Fruit fly (Drosophila melanogaster): ENCODE results near the gene Rim.

Rim gene

DNA sequence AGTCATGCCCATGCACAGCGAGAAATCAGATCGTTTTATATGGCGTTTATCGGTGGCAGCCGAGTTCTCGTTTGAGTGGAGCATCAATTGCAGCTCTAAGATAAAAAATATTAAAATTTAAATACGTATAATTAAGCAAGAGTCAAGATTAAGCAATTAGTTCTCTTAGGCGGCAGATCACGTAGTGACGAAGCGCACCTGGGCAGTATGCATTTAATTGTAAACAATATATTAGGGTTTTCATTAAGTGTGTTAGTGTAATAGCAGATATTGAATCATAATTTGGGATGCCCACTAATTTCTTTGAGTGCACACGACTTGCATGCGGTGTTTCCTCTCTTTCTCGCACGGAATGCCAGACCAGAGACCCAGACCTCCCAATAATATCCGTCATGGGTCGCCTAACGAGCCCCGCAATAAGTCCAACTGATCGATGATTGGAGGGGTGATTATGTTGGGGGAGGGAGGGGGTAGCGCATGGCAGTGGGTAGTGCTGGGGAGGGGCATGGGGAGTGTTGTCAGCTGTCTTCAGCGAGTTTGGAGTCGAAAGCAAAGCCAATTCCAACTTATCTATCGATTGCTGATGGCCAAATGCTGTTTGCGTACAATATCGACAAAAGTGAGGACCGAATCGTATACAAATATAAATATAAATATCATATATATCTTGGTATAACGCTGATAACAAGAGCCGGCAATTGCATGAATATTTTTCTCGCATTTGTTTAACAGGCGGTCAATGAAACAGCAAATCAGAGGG lies 33.2 kb upstream of the Rim start (continued):
- TF ChIP-seq gsb-n (tag; optimal IDR thresholded peaks at IDR 0.05) (peak; percentile 61), luna (GFP tag; optimal IDR thresholded peaks at IDR 0.05) (no peak), chif (GFP tag; optimal IDR thresholded peaks at IDR 0.05) (peak; percentile 31 to 55), CG3726 (GFP tag; IDR thresholded peaks at IDR 0.05) (peak; percentile 56; the same call in 1 of the 3 replicates), CG14441 (GFP tag; IDR thresholded peaks at IDR 0.05) (peak; percentile 65; the same call in 1 of the 2 replicates), stc (GFP tag; IDR thresholded peaks at IDR 0.05) (peak; percentile 65; the same call in 1 of the 2 replicates), CG1647 (GFP tag; optimal IDR thresholded peaks at IDR 0.05) (no peak), CG42726 (GFP tag; IDR thresholded peaks at IDR 0.05; ENCODE audit: partially characterized antibody) (no peak), PHDP (tag; optimal IDR thresholded peaks at IDR 0.05) (peak; percentile 59), CG3407 (GFP tag; optimal IDR thresholded peaks at IDR 0.05) (peak; percentile 38), esg (GFP tag; conservative IDR thresholded peaks at IDR 0.05) (peak; percentile 75), CG2199 (GFP tag; IDR thresholded peaks at IDR 0.05) (0 out of 3 replicates have a peak, but pooled peaks have one; percentile 51), CG6654 (GFP tag; optimal IDR thresholded peaks at IDR 0.05) (peak; percentile 44), lab (GFP tag; optimal IDR thresholded peaks at IDR 0.05) (peak; percentile 91), CG3838 (GFP tag; optimal IDR thresholded peaks at IDR 0.05) (no peak), pum (GFP tag; optimal IDR thresholded peaks at IDR 0.05) (peak; percentile 42), Usf (GFP tag; optimal IDR thresholded peaks at IDR 0.05) (peak; percentile 56), Bgb (GFP tag; IDR thresholded peaks at IDR 0.05; ENCODE audit: partially characterized antibody) (no peak), D19B (GFP tag; optimal IDR thresholded peaks at IDR 0.05) (peak; percentile 11), zf30C (GFP tag; optimal IDR thresholded peaks at IDR 0.05) (peak; percentile 57), ssp (GFP tag; IDR thresholded peaks at IDR 0.05) (peak; percentile 67), dmrt11E (tag; optimal IDR thresholded peaks at IDR 0.05) (peak; percentile 69), wor (GFP tag; IDR thresholded peaks at IDR 0.05) (peak; percentile 70), D19A (tag; optimal IDR thresholded peaks at IDR 0.05) (peak; percentile 64), CG17186 (GFP tag; optimal IDR thresholded peaks at IDR 0.05) (peak; percentile 18), Myb (GFP tag; optimal IDR thresholded peaks at IDR 0.05) (no peak), CG10431 (GFP tag; optimal IDR thresholded peaks at IDR 0.05) (no peak), Lpt (GFP tag; optimal IDR thresholded peaks at IDR 0.05) (no peak), Scr (GFP tag; IDR thresholded peaks at IDR 0.05; ENCODE audit: partially characterized antibody) (no peak), Nf-YB (GFP tag; optimal IDR thresholded peaks at IDR 0.05) (peak; percentile 20), Adf1 (GFP tag; IDR thresholded peaks at IDR 0.05) (no peak), ap (GFP tag; IDR thresholded peaks at IDR 0.05) (peak; percentile 50), jumu (GFP tag; optimal IDR thresholded peaks at IDR 0.05) (peak; percentile 58), Ets97D (GFP tag; optimal IDR thresholded peaks at IDR 0.05) (peak; percentile 28), fd64A (GFP tag; optimal IDR thresholded peaks at IDR 0.05) (peak; percentile 17), CG16863 (GFP tag; optimal IDR thresholded peaks at IDR 0.05) (peak; percentile 39), phol (tag; optimal IDR thresholded peaks at IDR 0.05) (peak; percentile 86), CG7556 (GFP tag; optimal IDR thresholded peaks at IDR 0.05) (peak; percentile 79), CG10543 (GFP tag; optimal IDR thresholded peaks at IDR 0.05) (peak; percentile 18), CG18619 (GFP tag; optimal IDR thresholded peaks at IDR 0.05) (peak; percentile 67), Fer2 (tag; optimal IDR thresholded peaks at IDR 0.05) (no peak), nmo (GFP tag; optimal IDR thresholded peaks at IDR 0.05) (peak; percentile 88), sr (GFP tag; IDR thresholded peaks at IDR 0.05) (no peak), bcd (GFP tag; optimal IDR thresholded peaks at IDR 0.05) (peak; percentile 77), Asciz (GFP tag; optimal IDR thresholded peaks at IDR 0.05) (peak; percentile 48), tup (GFP tag; optimal IDR thresholded peaks at IDR 0.05) (no peak), CG4404 (GFP tag; IDR thresholded peaks at IDR 0.05) (peak; percentile 66), CG18599 (GFP tag; optimal IDR thresholded peaks at IDR 0.05) (peak; percentile 75), psq (GFP tag; optimal IDR thresholded peaks at IDR 0.05) (no peak)
